Worm (Caenorhabditis elegans) whole organism, late embryonic: Measurements from ENCODE around the gene mksr-1.

Experiments
- T23F11.4 ChIP-seq: fragments of 200-800 bp; sonication (Bioruptor generic); optimal IDR thresholded peaks from 2 replicates; lab custom pipeline; 2018; ENCODE audit warnings: mild to moderate bottlenecking, missing genetic modification characterization, missing compliant biosample characterization
- ceh-6 ChIP-seq: fragments of 200-800 bp; sonication (Bioruptor generic); optimal IDR thresholded peaks from 2 replicates; lab custom pipeline; 2018; ENCODE audit warnings: mild to moderate bottlenecking, missing genetic modification characterization, missing compliant biosample characterization
- fkh-10 ChIP-seq: fragments of 150-350 bp; optimal IDR thresholded peaks from 2 replicates; lab custom pipeline; 2014; ENCODE audit warnings: missing biosample characterization, missing genetic modification reagents, missing genetic modification characterization
- lin-11 ChIP-seq: fragments of 200-800 bp; sonication (Bioruptor generic); optimal IDR thresholded peaks from 2 replicates; lab custom pipeline; 2018; ENCODE audit warnings: mild to moderate bottlenecking, missing genetic modification characterization, missing compliant biosample characterization
- pag-3 ChIP-seq: sonication (generic microtip); optimal IDR thresholded peaks from 2 replicates; lab custom pipeline; 2016; ENCODE audit warnings: missing compliant biosample characterization, missing genetic modification characterization, borderline replicate concordance
- pha-4 ChIP-seq: fragments of 150-350 bp; optimal IDR thresholded peaks from 2 replicates; lab custom pipeline; 2018; ENCODE audit warnings: missing biosample characterization, missing genetic modification reagents, missing genetic modification characterization
- pros-1 ChIP-seq: fragments of 150-350 bp; optimal IDR thresholded peaks from 2 replicates; lab custom pipeline; 2014; ENCODE audit warnings: missing biosample characterization, missing genetic modification reagents, missing genetic modification characterization
- syd-9 ChIP-seq: sonication (generic microtip); optimal IDR thresholded peaks from 2 replicates; lab custom pipeline; 2016; ENCODE audit warnings: mild to moderate bottlenecking, missing genetic modification characterization, moderate library complexity, missing compliant biosample characterization

DNA sequence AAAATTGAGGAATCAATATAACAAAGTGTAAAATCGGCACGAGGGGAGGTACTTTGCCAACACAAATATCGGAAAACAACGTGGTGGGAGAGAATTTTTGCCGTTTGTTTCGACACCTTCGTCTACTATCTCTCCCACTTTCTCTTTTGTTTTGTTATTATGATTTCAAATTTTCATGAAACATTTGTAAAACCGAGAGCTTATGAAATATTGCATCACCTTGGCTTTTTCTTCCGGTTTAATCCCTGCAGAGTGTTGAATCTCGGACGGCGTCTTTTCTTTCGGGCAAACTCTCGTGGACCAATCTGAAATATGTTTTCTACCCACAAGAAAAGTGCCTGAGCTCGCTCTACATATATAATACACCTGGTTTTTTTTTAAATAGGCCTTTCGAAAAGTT is 24.6 kb downstream of the mksr-1 start:
- TF ChIP-seq ceh-6 (GFP tag; lab: Kevin White, UChicago) = no peak
- TF ChIP-seq syd-9 (tag; lab: Kevin White, UChicago) = no peak
- TF ChIP-seq pag-3 (tag; lab: Kevin White, UChicago) = no peak
- TF ChIP-seq T23F11.4 = no peak
- TF ChIP-seq pha-4 (tag; lab: Kevin White, UChicago) = no peak
- no peak for TF ChIP-seq pros-1 (tag; lab: Kevin White, UChicago)
- no peak for TF ChIP-seq lin-11 (tag; lab: Kevin White, UChicago)
- TF ChIP-seq fkh-10 (GFP tag; lab: Kevin White, UChicago) = no peak
